Fruit fly (Drosophila melanogaster): Measurements from ENCODE around the gene CG44325.

DNA sequence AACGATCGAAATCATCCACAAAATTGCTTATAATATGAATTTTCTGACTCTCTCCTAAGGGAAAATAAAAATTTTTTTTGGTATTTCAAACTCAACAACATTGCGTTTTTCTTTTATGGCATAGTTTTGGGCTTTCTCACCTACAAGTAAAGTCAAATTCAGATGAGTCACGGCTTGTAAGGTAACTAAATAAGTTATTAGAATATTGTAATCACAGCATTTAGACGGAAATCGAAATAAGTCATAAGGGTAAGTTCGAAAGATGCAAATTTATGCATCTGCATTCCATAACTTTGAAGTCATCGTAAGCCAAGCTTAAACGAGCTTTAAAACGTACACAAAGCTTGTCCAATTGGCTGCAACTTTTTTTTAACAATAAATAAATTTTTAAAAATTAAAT is 48.9 kb downstream of the CG44325 start:
- TF ChIP-seq Sin3A (optimal IDR thresholded peaks at IDR 0.05) (no peak), ttk (optimal IDR thresholded peaks at IDR 0.05) (no peak), Myc (optimal IDR thresholded peaks at IDR 0.05) (no peak)

Measured in Kc167 (cell line).